Fruit fly (Drosophila melanogaster) whole organism, prepupa: ENCODE data around the gene CSN6.

ENCODE experiments used
- Blimp-1 ChIP-seq: fragments of 200-800 bp; sonication (Bioruptor generic); optimal IDR thresholded peaks from 3 replicates; lab custom pipeline; 2017; ENCODE audit warnings: missing biosample characterization, missing genetic modification characterization, mild to moderate bottlenecking, moderate library complexity, missing genetic modification reagents
- CG10631 ChIP-seq: fragments of 200-800 bp; sonication (Bioruptor generic); optimal IDR thresholded peaks from 2 replicates; lab custom pipeline; 2016; ENCODE audit warnings: missing biosample characterization, missing genetic modification characterization
- CG10669 ChIP-seq: fragments of 200-800 bp; sonication (Bioruptor generic); optimal IDR thresholded peaks from 3 replicates; lab custom pipeline; 2018; ENCODE audit warnings: missing biosample characterization, mild to moderate bottlenecking, missing genetic modification characterization, moderate library complexity
- CG11294 ChIP-seq: fragments of 200-800 bp; sonication (Bioruptor generic); IDR thresholded peaks from 2 replicates; pipeline ENCODE4 v1.3.6; 2022; ENCODE audit warnings: missing biosample characterization, missing genetic modification characterization
- CG11762 ChIP-seq: fragments of 200-800 bp; sonication (Bioruptor generic); optimal IDR thresholded peaks from 3 replicates; lab custom pipeline; 2016; ENCODE audit warnings: missing biosample characterization, missing genetic modification characterization; ENCODE audit not compliant: insufficient read depth
- CG15336 ChIP-seq: fragments of 200-800 bp; sonication (Bioruptor generic); IDR thresholded peaks from 2 replicates; pipeline ENCODE4 v1.3.6; 2022; ENCODE audit warnings: missing biosample characterization, missing genetic modification characterization
- CG16779 ChIP-seq: fragments of 200-800 bp; sonication (Bioruptor generic); optimal IDR thresholded peaks from 3 replicates; lab custom pipeline; 2017; ENCODE audit warnings: missing biosample characterization, mild to moderate bottlenecking, missing genetic modification characterization
- CG3032 ChIP-seq: fragments of 200-800 bp; optimal IDR thresholded peaks from 2 replicates; lab custom pipeline; 2019; ENCODE audit warnings: missing biosample characterization, mild to moderate bottlenecking, missing genetic modification characterization, moderate library complexity
- CG31627 ChIP-seq: fragments of 200-800 bp; sonication (Bioruptor generic); optimal IDR thresholded peaks from 3 replicates; lab custom pipeline; 2016; ENCODE audit warnings: missing biosample characterization, missing genetic modification characterization
- CG32006 ChIP-seq: fragments of 200-800 bp; sonication (Bioruptor generic); optimal IDR thresholded peaks from 3 replicates; lab custom pipeline; 2017; ENCODE audit warnings: missing biosample characterization, mild to moderate bottlenecking, missing genetic modification characterization
- CG34406 ChIP-seq: fragments of 200-800 bp; sonication (Bioruptor generic); optimal IDR thresholded peaks from 3 replicates; lab custom pipeline; 2016; ENCODE audit warnings: missing biosample characterization, missing genetic modification characterization
- CG3919 ChIP-seq: fragments of 200-800 bp; sonication (Bioruptor generic); optimal IDR thresholded peaks from 3 replicates; lab custom pipeline; 2016; ENCODE audit warnings: missing biosample characterization, missing genetic modification characterization
- CG4318 ChIP-seq: fragments of 200-800 bp; sonication (Bioruptor generic); optimal IDR thresholded peaks from 3 replicates; lab custom pipeline; 2017; ENCODE audit warnings: missing biosample characterization, mild to moderate bottlenecking, missing genetic modification characterization
- CG6163 ChIP-seq: fragments of 200-800 bp; sonication (Bioruptor generic); IDR thresholded peaks from 3 replicates; pipeline ENCODE4 v1.3.6; 2022; ENCODE audit warnings: missing biosample characterization, missing genetic modification characterization
- CG6276 ChIP-seq: fragments of 200-800 bp; sonication (Bioruptor generic); optimal IDR thresholded peaks from 2 replicates; lab custom pipeline; 2017; ENCODE audit warnings: missing biosample characterization, mild to moderate bottlenecking, missing genetic modification characterization
- CG7368 ChIP-seq: fragments of 200-800 bp; sonication (Bioruptor generic); optimal IDR thresholded peaks from 3 replicates; lab custom pipeline; 2016; ENCODE audit warnings: missing biosample characterization, missing genetic modification characterization
- CG8119 ChIP-seq: fragments of 200-800 bp; sonication (Bioruptor generic); IDR thresholded peaks from 3 replicates; pipeline ENCODE4 v1.3.6; 2022; ENCODE audit warnings: missing biosample characterization, missing genetic modification characterization
- CG8319 ChIP-seq: fragments of 200-800 bp; sonication (Bioruptor generic); optimal IDR thresholded peaks from 3 replicates; lab custom pipeline; 2016; ENCODE audit warnings: missing biosample characterization, missing genetic modification characterization
- CG8632 ChIP-seq: fragments of 200-800 bp; sonication (Bioruptor generic); optimal IDR thresholded peaks from 3 replicates; lab custom pipeline; 2016; ENCODE audit warnings: missing biosample characterization, missing genetic modification characterization
- Eip75B ChIP-seq: fragments of 200-800 bp; sonication (Bioruptor generic); optimal IDR thresholded peaks from 3 replicates; lab custom pipeline; 2016; ENCODE audit warnings: missing biosample characterization, missing genetic modification characterization
- Eip78C ChIP-seq: fragments of 200-800 bp; sonication (Bioruptor generic); peaks from one replicate; lab custom pipeline; 2016; ENCODE audit warnings: missing biosample characterization, missing genetic modification characterization
- Eip93F ChIP-seq: fragments of 200-800 bp; sonication (Bioruptor generic); optimal IDR thresholded peaks from 2 replicates; lab custom pipeline; 2016; ENCODE audit warnings: missing biosample characterization, mild to moderate bottlenecking, missing genetic modification characterization
- Ets21C ChIP-seq: fragments of 200-800 bp; sonication (Bioruptor generic); optimal IDR thresholded peaks from 3 replicates; lab custom pipeline; 2016; ENCODE audit warnings: missing biosample characterization, missing genetic modification characterization
- Ets96B ChIP-seq: fragments of 200-800 bp; optimal IDR thresholded peaks from 2 replicates; lab custom pipeline; 2019; ENCODE audit warnings: missing biosample characterization, mild to moderate bottlenecking, missing genetic modification characterization, moderate library complexity
- Gug ChIP-seq: fragments of 200-800 bp; sonication (Bioruptor generic); IDR thresholded peaks from 2 replicates; pipeline ENCODE4 v1.3.6; 2022; ENCODE audit warnings: missing biosample characterization, missing genetic modification characterization
- Hr38 ChIP-seq: sonication (Bioruptor generic); optimal IDR thresholded peaks from 2 replicates; lab custom pipeline; 2016; ENCODE audit warnings: missing biosample characterization, missing genetic modification characterization
- Hr39 ChIP-seq: fragments of 200-800 bp; sonication (Bioruptor generic); optimal IDR thresholded peaks from 2 replicates; lab custom pipeline; 2016; ENCODE audit warnings: missing biosample characterization, missing genetic modification characterization
- Lpt ChIP-seq: fragments of 200-800 bp; sonication (Bioruptor generic); optimal IDR thresholded peaks from 3 replicates; lab custom pipeline; 2016; ENCODE audit warnings: missing biosample characterization, missing genetic modification characterization
- Smox ChIP-seq: fragments of 200-800 bp; sonication (Bioruptor generic); optimal IDR thresholded peaks from 3 replicates; lab custom pipeline; 2016; ENCODE audit warnings: missing biosample characterization, missing genetic modification characterization
- Sox102F ChIP-seq: fragments of 200-800 bp; sonication (Bioruptor generic); optimal IDR thresholded peaks from 2 replicates; lab custom pipeline; 2016; ENCODE audit warnings: missing biosample characterization, mild to moderate bottlenecking, missing genetic modification characterization
- Sox15 ChIP-seq: fragments of 200-800 bp; sonication (Bioruptor generic); optimal IDR thresholded peaks from 3 replicates; lab custom pipeline; 2016; ENCODE audit warnings: missing biosample characterization, missing genetic modification characterization
- dac ChIP-seq: fragments of 200-800 bp; sonication (Bioruptor generic); optimal IDR thresholded peaks from 2 replicates; lab custom pipeline; 2017; ENCODE audit warnings: missing biosample characterization, mild to moderate bottlenecking, missing genetic modification characterization
- dsx ChIP-seq: fragments of 200-800 bp; optimal IDR thresholded peaks from 3 replicates; lab custom pipeline; 2019; ENCODE audit warnings: missing biosample characterization, mild to moderate bottlenecking, missing genetic modification characterization, moderate library complexity; ENCODE audit not compliant: poor library complexity, severe bottlenecking
- eg ChIP-seq: fragments of 200-800 bp; sonication (Bioruptor generic); IDR thresholded peaks from 3 replicates; pipeline ENCODE4 v1.3.6; 2022; ENCODE audit warnings: missing biosample characterization, missing genetic modification characterization
- fd85E ChIP-seq: fragments of 200-800 bp; sonication (Bioruptor generic); optimal IDR thresholded peaks from 3 replicates; lab custom pipeline; 2016; ENCODE audit warnings: missing biosample characterization, missing genetic modification characterization
- fkh ChIP-seq: fragments of 200-800 bp; sonication (Bioruptor generic); optimal IDR thresholded peaks from 3 replicates; lab custom pipeline; 2017; ENCODE audit warnings: missing biosample characterization, mild to moderate bottlenecking, missing genetic modification characterization, moderate library complexity
- net ChIP-seq: fragments of 200-800 bp; sonication (Bioruptor generic); optimal IDR thresholded peaks from 3 replicates; lab custom pipeline; 2016; ENCODE audit warnings: missing biosample characterization, missing genetic modification characterization
- pdm3 ChIP-seq: fragments of 200-800 bp; sonication (Bioruptor generic); optimal IDR thresholded peaks from 3 replicates; lab custom pipeline; 2016; ENCODE audit warnings: missing biosample characterization, missing genetic modification characterization
- salr ChIP-seq, 2 experiments: fragments of 200-800 bp; sonication (Bioruptor generic); optimal IDR thresholded peaks; 3 replicates each; lab custom pipeline; 2016 to 2018; ENCODE audit warnings: missing biosample characterization in 2 of 2, missing genetic modification characterization in 2 of 2, mild to moderate bottlenecking in 1 of 2
- topi ChIP-seq: fragments of 200-800 bp; sonication (Bioruptor generic); optimal IDR thresholded peaks from 3 replicates; lab custom pipeline; 2016; ENCODE audit warnings: missing biosample characterization, missing genetic modification characterization

The CSN6 gene

DNA sequence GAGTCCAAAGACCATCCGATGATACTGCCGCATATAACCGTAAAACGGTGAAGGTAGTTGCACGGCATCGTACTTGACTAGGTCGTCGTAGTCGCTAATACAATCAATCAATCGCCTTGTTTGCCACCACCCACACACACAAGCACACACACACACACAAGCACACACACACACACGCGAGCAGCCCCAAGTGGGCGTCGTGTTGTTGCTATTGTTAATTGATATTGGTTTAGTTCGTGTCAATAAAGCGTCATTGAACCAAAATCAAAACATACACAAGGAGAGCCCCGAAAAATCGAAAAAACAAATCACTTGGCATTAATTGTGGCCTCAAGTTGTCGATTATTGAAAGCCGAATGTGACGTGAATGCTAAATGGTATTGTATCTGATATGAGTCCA lies 15.9 kb downstream of the CSN6 start:
- TF ChIP-seq topi (GFP tag; lab: Kevin White, UChicago) (no peak), fkh (GFP tag; lab: Kevin White, UChicago) (peak; percentile 95)
- TF ChIP-seq, all 60 proteins: peak for 1

DNA sequence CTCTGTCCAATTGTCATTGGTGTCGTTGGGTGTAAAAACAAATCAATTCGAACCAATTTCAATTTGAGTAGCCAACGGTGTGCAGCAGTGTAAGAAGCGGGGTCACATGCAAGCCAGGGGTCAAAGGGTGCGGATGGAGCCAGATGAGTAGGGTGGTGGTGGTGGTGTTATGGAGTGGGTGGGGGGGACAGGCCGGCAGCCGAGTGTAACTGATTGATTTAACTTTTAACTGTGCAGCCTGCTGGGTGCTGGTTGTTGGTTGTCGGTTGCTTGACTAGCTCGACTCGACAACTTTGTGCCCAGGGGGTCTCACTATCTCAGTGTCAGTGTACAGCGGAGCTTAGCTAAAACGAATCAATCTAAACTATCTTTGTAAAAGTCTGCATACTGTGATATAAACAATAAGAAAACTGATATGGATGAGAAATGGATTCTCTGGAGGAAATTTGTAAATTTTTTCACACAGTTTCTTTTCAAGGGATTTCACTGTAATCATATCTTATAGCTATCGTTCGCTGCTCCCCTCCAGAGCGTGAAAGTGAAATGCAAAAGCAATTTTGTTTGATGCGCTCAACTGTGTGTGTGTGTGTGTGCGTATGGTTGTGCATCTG lies 16.9 kb downstream of the CSN6 start:
- TF ChIP-seq CG8632 (GFP tag; lab: Kevin White, UChicago) = no peak
- no peak for TF ChIP-seq CG6276 (GFP tag; lab: Kevin White, UChicago)
- peak; percentile 76 for TF ChIP-seq CG11294
- peak; percentile 90 for TF ChIP-seq CG8119 (GFP tag; lab: Robert Waterston, UW)
- peak; percentile 76 for TF ChIP-seq dac (GFP tag; lab: Kevin White, UChicago)
- no peak for TF ChIP-seq Eip93F
- peak; percentile 91 for TF ChIP-seq CG32006 (GFP tag; lab: Kevin White, UChicago)
- no peak for TF ChIP-seq CG4318 (GFP tag; lab: Kevin White, UChicago)
- TF ChIP-seq Ets21C (GFP tag; lab: Kevin White, UChicago) = no peak
- TF ChIP-seq CG31627 (GFP tag; lab: Kevin White, UChicago) = no peak
- TF ChIP-seq Sox102F = no peak
- no peak for TF ChIP-seq CG10631 (GFP tag; lab: Kevin White, UChicago)
- TF ChIP-seq net = peak; percentile 58
- no peak for TF ChIP-seq CG34406 (GFP tag; lab: Kevin White, UChicago)
- TF ChIP-seq CG3919 (GFP tag; lab: Kevin White, UChicago) = peak; percentile 68
- peak; percentile 91 for TF ChIP-seq CG6163 (GFP tag; lab: Robert Waterston, UW)
- peak; percentile 44 for TF ChIP-seq Hr38 (GFP tag; lab: Kevin White, UChicago)
- no peak for TF ChIP-seq CG3032 (tag; lab: Kevin White, UChicago)
- TF ChIP-seq Lpt (GFP tag; lab: Kevin White, UChicago) = peak; percentile 65
- no peak for TF ChIP-seq pdm3 (GFP tag; lab: Kevin White, UChicago)
- TF ChIP-seq CG10669 (GFP tag; lab: Kevin White, UChicago) = no peak
- peak; percentile 40 for TF ChIP-seq CG16779 (tag; lab: Kevin White, UChicago)
- TF ChIP-seq Eip78C = no peak
- peak; percentile 24 for TF ChIP-seq Blimp-1 (GFP tag; lab: Kevin White, UChicago)
- TF ChIP-seq CG7368 (GFP tag; lab: Kevin White, UChicago) = peak; percentile 37
- TF ChIP-seq eg (GFP tag; lab: Robert Waterston, UW) = peak; percentile 94
- peak; percentile 48 for TF ChIP-seq CG11762
- TF ChIP-seq Sox15 (GFP tag; lab: Kevin White, UChicago) = no peak
- TF ChIP-seq CG15336 (GFP tag; lab: Robert Waterston, UW) = peak; percentile 91
- TF ChIP-seq salr (GFP tag; optimal IDR thresholded peaks at IDR 0.05; lab: Kevin White, UChicago) = peak in 1 of 2 experiments; percentile 21
- TF ChIP-seq Ets96B = no peak
- TF ChIP-seq Smox (GFP tag; lab: Kevin White, UChicago) = no peak
- TF ChIP-seq fkh (GFP tag; lab: Kevin White, UChicago) = no peak
- peak; percentile 77 for TF ChIP-seq Gug
- TF ChIP-seq fd85E (GFP tag; lab: Kevin White, UChicago) = no peak
- no peak for TF ChIP-seq CG8319 (GFP tag; lab: Kevin White, UChicago)
- no peak for TF ChIP-seq Hr39 (GFP tag; lab: Kevin White, UChicago)
- no peak for TF ChIP-seq dsx (GFP tag; lab: Kevin White, UChicago)
- TF ChIP-seq Eip75B (GFP tag; lab: Kevin White, UChicago) = no peak
